Worm (Caenorhabditis elegans): ENCODE results near the gene Y116F11B.9.

Y116F11B.9 gene

DNA sequence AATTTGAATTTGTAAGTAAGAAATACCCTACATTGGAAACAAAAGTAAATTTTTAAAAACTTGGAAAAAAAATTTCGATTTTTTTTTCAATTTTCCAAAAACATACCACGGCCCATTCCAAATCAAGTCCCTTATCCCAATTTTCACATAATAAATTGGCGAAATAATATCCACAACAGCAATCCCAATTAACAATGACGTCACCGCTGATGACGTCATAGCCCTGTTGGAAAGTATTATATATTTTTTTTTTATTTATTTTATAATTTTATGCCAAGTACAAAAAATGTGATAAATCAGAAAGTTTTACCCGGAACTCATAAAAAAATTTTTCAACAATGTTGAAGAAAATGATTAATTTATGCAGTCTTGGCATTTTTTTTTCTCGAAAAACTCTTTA is 14.2 kb downstream of the Y116F11B.9 start:
- TF ChIP-seq nhr-237 (tag; optimal IDR thresholded peaks at IDR 0.05) (no peak), ceh-16 (tag; optimal IDR thresholded peaks at IDR 0.05) (no peak), mbf-1 (tag; optimal IDR thresholded peaks at IDR 0.05) (no peak), F13H6.1 (tag; optimal IDR thresholded peaks at IDR 0.05) (no peak), unc-62 (GFP tag; optimal IDR thresholded peaks at IDR 0.05) (no peak), Y55F3AM.14 (GFP tag; optimal IDR thresholded peaks at IDR 0.05) (no peak), C34F6.9 (tag; optimal IDR thresholded peaks at IDR 0.05) (no peak), nhr-10 (tag; optimal IDR thresholded peaks at IDR 0.05) (no peak), snpc-4 (tag; optimal IDR thresholded peaks at IDR 0.05) (no peak), nhr-12 (tag; optimal IDR thresholded peaks at IDR 0.05) (no peak), ztf-4 (tag; optimal IDR thresholded peaks at IDR 0.05) (no peak), dmd-4 (tag; optimal IDR thresholded peaks at IDR 0.05) (no peak), elt-3 (tag; optimal IDR thresholded peaks at IDR 0.05) (no peak), mdl-1 (tag; optimal IDR thresholded peaks at IDR 0.05) (no peak), nhr-11 (tag; optimal IDR thresholded peaks at IDR 0.05) (no peak), unc-39 (tag; optimal IDR thresholded peaks at IDR 0.05) (no peak)

DNA sequence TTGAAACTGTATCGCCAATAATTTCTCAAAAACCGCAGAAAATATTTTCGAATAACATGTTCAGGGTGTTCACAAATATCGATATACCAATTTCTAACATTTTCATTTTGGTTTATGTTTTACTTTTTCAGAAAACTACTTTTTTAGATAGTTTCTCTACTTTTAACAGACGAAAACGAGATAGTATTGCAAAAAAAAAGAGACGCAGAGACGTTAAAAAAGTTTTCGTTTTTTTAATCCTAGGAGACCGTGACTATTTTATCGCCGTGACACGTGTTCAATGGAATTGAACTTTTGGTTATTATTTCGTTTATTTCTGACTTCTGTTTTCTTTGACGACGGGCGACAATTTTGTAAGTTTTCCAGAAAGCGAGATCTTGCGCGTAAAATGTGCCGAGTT is 19.8 kb downstream of the Y116F11B.9 start, which contains the start of gene Y116F11B.7:
Gene Y116F11B.7 (plus strand): TSS at position 301 of the 400 bp plus-strand sequence.
- no peak for TF ChIP-seq blmp-1 (tag; optimal IDR thresholded peaks at IDR 0.05; ENCODE audit: insufficient read depth)
- no peak for TF ChIP-seq C34F6.9 (tag; optimal IDR thresholded peaks at IDR 0.05)
- TF ChIP-seq elt-1 (tag; optimal IDR thresholded peaks at IDR 0.05), result no peak
- no peak for TF ChIP-seq crh-2 (tag; optimal IDR thresholded peaks at IDR 0.05)
- no peak for TF ChIP-seq gmeb-1 (tag; optimal IDR thresholded peaks at IDR 0.05)
- no peak for TF ChIP-seq mab-5 (tag; optimal IDR thresholded peaks at IDR 0.05)
- TF ChIP-seq lin-13 (GFP tag; optimal IDR thresholded peaks at IDR 0.05), result no peak
- TF ChIP-seq Y55F3AM.14 (GFP tag; optimal IDR thresholded peaks at IDR 0.05), result no peak
- no peak for TF ChIP-seq elt-3 (tag; optimal IDR thresholded peaks at IDR 0.05)
- TF ChIP-seq unc-55 (GFP tag; optimal IDR thresholded peaks at IDR 0.05), result no peak
- TF ChIP-seq ama-1 (optimal IDR thresholded peaks at IDR 0.05), result no peak
- no peak for TF ChIP-seq nhr-6 (tag; optimal IDR thresholded peaks at IDR 0.05)
- TF ChIP-seq mdl-1 (tag; optimal IDR thresholded peaks at IDR 0.05), result no peak
- no peak for TF ChIP-seq lsy-2 (tag; optimal IDR thresholded peaks at IDR 0.05)

DNA sequence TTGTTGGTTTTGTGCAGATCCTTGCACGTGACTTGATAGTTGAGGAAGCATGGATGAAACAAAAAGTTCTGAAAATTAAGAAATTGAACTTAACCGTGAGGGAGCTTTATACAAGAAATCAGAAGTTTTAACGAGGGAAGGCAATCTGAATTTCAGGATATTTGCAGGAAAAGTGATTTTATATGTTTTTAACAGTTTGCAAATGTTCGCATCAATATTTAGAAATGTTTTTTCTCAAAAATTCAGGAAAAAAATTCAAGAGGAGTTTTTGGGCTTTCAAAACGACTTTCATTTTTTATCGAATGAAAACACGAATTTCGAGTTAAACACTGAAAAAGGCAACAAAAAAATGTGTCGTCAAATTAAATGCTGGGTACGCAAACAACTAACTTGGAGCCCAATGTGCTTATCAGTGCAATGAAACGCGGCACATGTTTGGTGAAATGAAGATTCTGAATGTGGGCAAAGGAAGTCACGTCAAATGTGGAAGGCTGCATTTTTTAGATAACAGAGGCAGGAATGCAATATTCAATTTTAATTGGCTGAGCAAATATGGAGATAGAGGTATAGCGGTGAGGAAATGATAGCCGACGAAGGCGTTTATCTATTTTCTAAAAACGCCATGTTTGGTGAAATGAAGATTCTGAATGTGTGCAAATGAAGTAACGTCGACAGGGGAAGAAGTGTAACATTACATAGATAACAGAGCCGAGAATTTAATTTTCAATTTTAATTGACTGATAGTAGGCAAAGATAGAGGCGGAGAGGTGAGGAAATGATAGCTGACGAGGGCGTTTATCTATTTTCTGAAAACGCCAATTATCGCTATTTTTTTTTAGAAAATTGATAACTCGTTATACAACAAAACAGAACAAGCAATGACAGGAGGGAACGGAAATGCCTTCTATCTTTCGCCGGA is 21.6 kb downstream of the Y116F11B.9 start, which contains the start of gene Y116F11B.6:
Gene Y116F11B.6 (minus strand): TSS at position 51 of the 919 bp plus-strand sequence.
- peak; percentile 1 for TF ChIP-seq fos-1 (tag; optimal IDR thresholded peaks at IDR 0.05)
- peak; percentile 10 for TF ChIP-seq crh-2 (tag; optimal IDR thresholded peaks at IDR 0.05)
- TF ChIP-seq dmd-4 (tag; optimal IDR thresholded peaks at IDR 0.05), result no peak

DNA sequence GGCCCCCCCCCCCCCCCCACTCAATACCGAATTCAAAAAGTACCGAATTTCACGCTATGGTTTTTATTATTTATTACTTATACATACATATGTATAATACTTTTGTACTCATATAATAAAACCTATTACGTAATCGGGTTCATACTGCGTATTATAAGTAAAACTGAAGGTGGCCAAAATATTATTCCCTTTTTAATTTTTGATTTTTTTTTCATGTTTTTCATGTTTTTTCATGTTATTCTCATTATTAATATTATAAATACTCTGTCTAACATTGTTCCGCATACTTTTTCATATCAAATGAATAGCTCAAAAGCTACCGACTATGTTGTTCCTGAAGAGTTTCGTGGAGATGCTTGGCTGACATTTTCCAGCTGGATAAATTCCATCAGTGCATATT is 31.6 kb downstream of the Y116F11B.9 start, which contains the start of gene srw-38:
Gene srw-38 (plus strand): TSS at position 301 of the 400 bp plus-strand sequence.
- TF ChIP-seq lin-11 (tag; optimal IDR thresholded peaks at IDR 0.05), result no peak
- no peak for TF ChIP-seq nhr-11 (tag; optimal IDR thresholded peaks at IDR 0.05)
- no peak for TF ChIP-seq blmp-1 (tag; optimal IDR thresholded peaks at IDR 0.05; ENCODE audit: insufficient read depth)
- no peak for TF ChIP-seq gmeb-1 (tag; optimal IDR thresholded peaks at IDR 0.05)
- no peak for TF ChIP-seq alr-1 (tag; optimal IDR thresholded peaks at IDR 0.05)
- TF ChIP-seq mab-5 (tag; optimal IDR thresholded peaks at IDR 0.05), result no peak
- no peak for TF ChIP-seq nhr-77 (tag; optimal IDR thresholded peaks at IDR 0.05)
- no peak for TF ChIP-seq mdl-1 (tag; optimal IDR thresholded peaks at IDR 0.05)
- no peak for TF ChIP-seq egl-27 (tag; optimal IDR thresholded peaks at IDR 0.05)
- TF ChIP-seq nhr-10 (tag; optimal IDR thresholded peaks at IDR 0.05), result no peak
- TF ChIP-seq nhr-237 (tag; optimal IDR thresholded peaks at IDR 0.05), result no peak
- TF ChIP-seq dmd-4 (tag; optimal IDR thresholded peaks at IDR 0.05), result no peak
- no peak for TF ChIP-seq snpc-4 (tag; optimal IDR thresholded peaks at IDR 0.05)
- no peak for TF ChIP-seq ama-1 (optimal IDR thresholded peaks at IDR 0.05)
- no peak for TF ChIP-seq ztf-11 (tag; optimal IDR thresholded peaks at IDR 0.05)
- TF ChIP-seq F13H6.1 (tag; optimal IDR thresholded peaks at IDR 0.05), result no peak
- TF ChIP-seq nhr-23 (tag; optimal IDR thresholded peaks at IDR 0.05), result no peak
- TF ChIP-seq elt-1 (tag; optimal IDR thresholded peaks at IDR 0.05), result no peak
- TF ChIP-seq C34F6.9 (tag; optimal IDR thresholded peaks at IDR 0.05), result no peak
- TF ChIP-seq ceh-82 (tag; optimal IDR thresholded peaks at IDR 0.05), result no peak
